Worm (Caenorhabditis elegans) whole organism, early embryonic: ENCODE measurements around the gene F19G12.8.

Experiments
- B0310.2 ChIP-seq: sonication (generic microtip); optimal IDR thresholded peaks from 2 replicates; lab custom pipeline; 2016; ENCODE audit warnings: mild to moderate bottlenecking, missing genetic modification characterization, missing compliant biosample characterization
- F13C5.2 ChIP-seq: sonication (generic microtip); optimal IDR thresholded peaks from 2 replicates; lab custom pipeline; 2017; ENCODE audit warnings: mild to moderate bottlenecking, missing genetic modification characterization, inconsistent platforms, missing compliant biosample characterization
- aly-1 ChIP-seq: sonication (generic microtip); optimal IDR thresholded peaks from 2 replicates; lab custom pipeline; 2016; ENCODE audit warnings: missing genetic modification characterization, missing compliant biosample characterization
- ama-1 ChIP-seq: fragments of 150-350 bp; optimal IDR thresholded peaks from 2 replicates; lab custom pipeline; 2014
- ceh-13 ChIP-seq: fragments of 200-800 bp; sonication (Bioruptor generic); optimal IDR thresholded peaks from 2 replicates; lab custom pipeline; 2018; ENCODE audit warnings: mild to moderate bottlenecking, missing genetic modification characterization, missing compliant biosample characterization
- ceh-36 ChIP-seq: sonication (generic microtip); optimal IDR thresholded peaks from 2 replicates; lab custom pipeline; 2016; ENCODE audit warnings: missing genetic modification characterization, inconsistent platforms, missing compliant biosample characterization
- ets-7 ChIP-seq: sonication (generic microtip); optimal IDR thresholded peaks from 2 replicates; lab custom pipeline; 2016; ENCODE audit warnings: missing genotype, missing genetic modification characterization, missing compliant biosample characterization
- flt-1 ChIP-seq: fragments of 200-800 bp; sonication (Bioruptor generic); IDR thresholded peaks from 2 replicates; pipeline ENCODE4 v1.3.6; 2022; ENCODE audit warnings: missing genetic modification characterization, missing compliant biosample characterization
- hmbx-1 ChIP-seq: sonication (generic microtip); optimal IDR thresholded peaks from 2 replicates; lab custom pipeline; 2016; ENCODE audit warnings: mild to moderate bottlenecking, missing genetic modification characterization, missing compliant biosample characterization
- hmg-4 ChIP-seq: fragments of 200-800 bp; sonication (Bioruptor generic); optimal IDR thresholded peaks from 2 replicates; lab custom pipeline; 2018; ENCODE audit warnings: mild to moderate bottlenecking, missing genetic modification characterization, missing compliant biosample characterization
- hnd-1 ChIP-seq: sonication (generic microtip); optimal IDR thresholded peaks from 2 replicates; lab custom pipeline; 2016; ENCODE audit warnings: missing genetic modification characterization, missing compliant biosample characterization
- pes-1 ChIP-seq: fragments of 200-800 bp; sonication (Bioruptor generic); IDR thresholded peaks from 2 replicates; pipeline ENCODE4 v1.3.6; 2022; ENCODE audit warnings: missing genetic modification reagents, missing genetic modification characterization, missing compliant biosample characterization
- scrt-1 ChIP-seq: fragments of 200-800 bp; sonication (Bioruptor generic); IDR thresholded peaks from 2 replicates; pipeline ENCODE4 v1.3.6; 2022; ENCODE audit warnings: missing genetic modification characterization, missing compliant biosample characterization
- sea-1 ChIP-seq: fragments of 200-800 bp; sonication (Bioruptor generic); conservative IDR thresholded peaks from 2 replicates; pipeline ENCODE4 v1.3.6; 2022; ENCODE audit warnings: missing genetic modification characterization, missing compliant biosample characterization
- tbx-11 ChIP-seq: fragments of 200-800 bp; sonication (Bioruptor generic); IDR thresholded peaks from 2 replicates; pipeline ENCODE4 v1.3.6; 2022; ENCODE audit warnings: missing genetic modification characterization, missing compliant biosample characterization
- tbx-37 ChIP-seq: fragments of 200-800 bp; sonication (Bioruptor generic); conservative IDR thresholded peaks from 2 replicates; pipeline ENCODE4 v1.3.6; 2022; ENCODE audit warnings: missing genetic modification reagents, missing genetic modification characterization, missing compliant biosample characterization
- tra-4 ChIP-seq: sonication (generic microtip); optimal IDR thresholded peaks from 2 replicates; lab custom pipeline; 2017; ENCODE audit warnings: missing genetic modification characterization, missing compliant biosample characterization

F19G12.8 gene

ce11 chrX:1381565-1381964 is 35.6 kb upstream of the F19G12.8 start, which contains the start of gene F56C3.10:
TSS of gene F56C3.10 (minus strand) at chrX:1381665.
- TF ChIP-seq ceh-13 (GFP tag; lab: Kevin White, UChicago) (no peak), ama-1 (lab: Kevin White, UChicago) (no peak), hmg-4 (GFP tag; lab: Kevin White, UChicago) (no peak)

ce11 chrX:1383546-1383945 is 33.6 kb upstream of the F19G12.8 start:
- TF ChIP-seq sea-1 = no peak
- TF ChIP-seq hmbx-1 (tag; lab: Kevin White, UChicago) = no peak
- TF ChIP-seq pes-1 (GFP tag; lab: Robert Waterston, UW) = no peak
- TF ChIP-seq F13C5.2 (tag; lab: Kevin White, UChicago) = no peak
- no peak for TF ChIP-seq tra-4 (tag; lab: Kevin White, UChicago)
- no peak for TF ChIP-seq aly-1
- no peak for TF ChIP-seq ets-7 (tag; lab: Kevin White, UChicago)
- TF ChIP-seq B0310.2 = no peak
- TF ChIP-seq tbx-11 = no peak
- TF ChIP-seq hmg-4 (GFP tag; lab: Kevin White, UChicago) = no peak
- no peak for TF ChIP-seq tbx-37 (GFP tag; lab: Robert Waterston, UW)
- no peak for TF ChIP-seq hnd-1 (tag; lab: Kevin White, UChicago)

DNA sequence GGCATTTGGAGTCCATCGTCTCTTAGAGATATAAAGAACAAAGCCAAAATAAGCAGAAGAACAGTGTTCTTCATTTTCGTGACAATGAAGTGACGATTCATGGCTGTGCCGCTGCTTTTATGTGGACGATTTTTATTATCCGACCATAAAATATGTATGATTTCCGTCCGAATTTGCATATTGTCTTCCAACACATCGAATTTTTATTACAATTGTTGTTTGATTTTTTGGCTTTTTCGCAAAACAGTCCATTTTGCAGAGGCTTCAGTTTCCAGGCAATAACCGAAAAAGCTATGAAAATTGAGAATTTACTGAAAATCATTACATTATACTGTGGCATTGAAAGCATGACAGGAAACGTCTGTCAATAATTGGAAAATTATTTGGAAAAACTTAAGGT is 32.6 kb upstream of the F19G12.8 start, which contains the start of gene F56C3.8:
TSS of gene F56C3.8 (minus strand) at position 101 of the 400 bp plus-strand sequence.
- no peak for TF ChIP-seq aly-1
- TF ChIP-seq hnd-1 (tag; lab: Kevin White, UChicago) = no peak
- no peak for TF ChIP-seq scrt-1
- no peak for TF ChIP-seq ets-7 (tag; lab: Kevin White, UChicago)
- TF ChIP-seq sea-1 = no peak
- TF ChIP-seq F13C5.2 (tag; lab: Kevin White, UChicago) = no peak
- no peak for TF ChIP-seq pes-1 (GFP tag; lab: Robert Waterston, UW)
- no peak for TF ChIP-seq tbx-37 (GFP tag; lab: Robert Waterston, UW)

DNA sequence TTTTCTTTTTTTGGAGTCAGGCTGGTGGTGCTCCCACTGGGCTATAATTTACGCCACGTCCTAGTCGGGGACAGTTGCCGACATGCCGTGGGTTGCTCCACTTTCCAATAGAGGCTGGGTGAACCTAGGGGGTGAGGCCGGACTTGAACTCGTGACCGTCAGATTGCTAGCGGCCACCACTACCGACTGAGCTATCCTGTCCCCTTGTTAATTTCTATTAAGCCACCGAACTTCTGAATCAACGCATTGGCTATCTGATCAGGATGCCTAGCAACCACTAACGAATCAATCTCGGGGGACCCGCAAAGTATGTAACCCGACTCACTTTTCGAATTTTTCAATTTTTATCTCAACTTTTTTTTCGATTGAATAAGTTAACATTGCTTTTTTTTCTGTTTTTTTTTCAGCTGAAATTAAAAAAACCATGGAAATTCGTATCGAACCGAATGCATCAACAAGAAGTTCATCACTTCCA is 30.2 kb upstream of the F19G12.8 start, which contains the start of gene F56C3.1:
TSS of gene F56C3.1 (plus strand) at position 425 of the 475 bp plus-strand sequence.
- TF ChIP-seq aly-1 (no peak), sea-1 (no peak; the same call in 1 of the 2 replicates), hmg-4 (GFP tag; lab: Kevin White, UChicago) (no peak), tra-4 (tag; lab: Kevin White, UChicago) (no peak), B0310.2 (no peak), ama-1 (lab: Kevin White, UChicago) (no peak), hnd-1 (tag; lab: Kevin White, UChicago) (no peak), hmbx-1 (tag; lab: Kevin White, UChicago) (no peak), scrt-1 (no peak), tbx-37 (GFP tag; lab: Robert Waterston, UW) (no peak), F13C5.2 (tag; lab: Kevin White, UChicago) (no peak), flt-1 (no peak), tbx-11 (no peak), ceh-13 (GFP tag; lab: Kevin White, UChicago) (no peak), pes-1 (GFP tag; lab: Robert Waterston, UW) (no peak)

- TF ChIP-seq flt-1 (no peak), scrt-1 (no peak), ceh-36 (tag; lab: Kevin White, UChicago) (no peak), ama-1 (lab: Kevin White, UChicago) (no peak), ceh-13 (GFP tag; lab: Kevin White, UChicago) (no peak), hnd-1 (tag; lab: Kevin White, UChicago) (no peak), tbx-37 (GFP tag; lab: Robert Waterston, UW) (no peak), hmbx-1 (tag; lab: Kevin White, UChicago) (no peak), tbx-11 (no peak)
These were observed 27.6 kb upstream of the F19G12.8 start for ce11 chrX:1389382-1389983.

- TF ChIP-seq hnd-1 (tag; lab: Kevin White, UChicago) (no peak), hmg-4 (GFP tag; lab: Kevin White, UChicago) (no peak), tra-4 (tag; lab: Kevin White, UChicago) (no peak), ets-7 (tag; lab: Kevin White, UChicago) (no peak), tbx-11 (no peak), aly-1 (no peak), B0310.2 (no peak), ama-1 (lab: Kevin White, UChicago) (no peak)
These were observed 23.2 kb upstream of the F19G12.8 start, which contains the start of gene F56C3.9 for ce11 chrX:1393891-1394290. TSS of gene F56C3.9 (minus strand) at chrX:1393991.

DNA sequence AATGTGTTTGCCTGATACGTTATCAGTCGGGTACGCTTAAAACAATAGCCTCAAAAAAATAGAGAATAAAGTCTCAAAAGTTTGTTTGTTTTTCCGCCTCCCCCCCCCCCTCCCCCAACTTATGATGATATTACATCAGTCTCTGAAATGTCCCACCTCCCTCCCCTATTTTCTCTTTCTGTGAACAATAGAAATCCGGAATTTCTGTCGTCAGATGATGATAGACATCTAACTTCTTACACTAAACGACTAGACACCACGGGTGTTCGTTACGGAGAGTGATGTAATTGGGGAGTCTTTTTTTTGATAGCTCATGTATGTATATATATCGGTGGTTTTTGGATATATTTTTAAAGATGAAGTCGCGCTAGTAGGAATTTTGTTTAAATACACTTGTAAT is 22.7 kb upstream of the F19G12.8 start:
- TF ChIP-seq ceh-13 (GFP tag; lab: Kevin White, UChicago) (no peak), ama-1 (lab: Kevin White, UChicago) (no peak), tbx-37 (GFP tag; lab: Robert Waterston, UW) (no peak), flt-1 (no peak), hmg-4 (GFP tag; lab: Kevin White, UChicago) (no peak), ets-7 (tag; lab: Kevin White, UChicago) (no peak), B0310.2 (no peak), hmbx-1 (tag; lab: Kevin White, UChicago) (no peak), tbx-11 (no peak), aly-1 (no peak), pes-1 (GFP tag; lab: Robert Waterston, UW) (no peak), sea-1 (no peak), F13C5.2 (tag; lab: Kevin White, UChicago) (no peak), scrt-1 (no peak), tra-4 (tag; lab: Kevin White, UChicago) (no peak), hnd-1 (tag; lab: Kevin White, UChicago) (no peak), ceh-36 (tag; lab: Kevin White, UChicago) (no peak)
